Fruit fly (Drosophila melanogaster) Kc167 (cell line): ENCODE results near the gene ph-p.

Experiments
- Myc ChIP-seq: fragments of >200 bp; optimal IDR thresholded peaks from 2 replicates; lab custom pipeline; 2017; ENCODE audit warnings: missing external identifiers
- Sin3A ChIP-seq: fragments of >200 bp; optimal IDR thresholded peaks from 2 replicates; lab custom pipeline; 2018; ENCODE audit warnings: missing external identifiers
- h ChIP-seq: fragments of >200 bp; optimal IDR thresholded peaks from 3 replicates; lab custom pipeline; 2018; ENCODE audit warnings: missing external identifiers
- insv ChIP-seq: fragments of >200 bp; optimal IDR thresholded peaks from 3 replicates; lab custom pipeline; 2018; ENCODE audit warnings: missing external identifiers
- psq ChIP-seq: fragments of >200 bp; optimal IDR thresholded peaks from 2 replicates; lab custom pipeline; 2017; ENCODE audit warnings: missing external identifiers
- ttk ChIP-seq: sonication (Bioruptor generic); optimal IDR thresholded peaks from 2 replicates; lab custom pipeline; 2017; ENCODE audit warnings: missing external identifiers

DNA sequence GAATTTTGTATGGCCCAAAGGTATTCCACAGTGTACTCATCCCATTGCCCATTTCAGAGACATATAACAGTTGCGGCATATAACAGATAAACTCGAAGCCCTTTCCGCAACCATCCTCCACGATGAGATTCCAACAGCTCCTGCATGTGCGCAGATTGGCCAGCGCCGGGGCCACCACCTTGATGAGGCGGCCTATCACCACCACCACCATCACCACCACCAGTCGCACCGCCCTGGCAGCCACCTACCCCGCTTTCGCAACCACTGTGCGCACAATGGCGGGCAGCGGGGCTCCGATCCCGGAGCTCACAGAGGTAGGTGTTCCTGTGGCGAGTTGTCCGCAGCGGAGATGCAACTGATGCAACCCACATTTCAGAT, 4.8 kb upstream of the ph-p start:
- TF ChIP-seq ttk (lab: Kevin White, UChicago) (no peak), h (no peak), psq (lab: Kevin White, UChicago) (no peak), insv (no peak), Myc (lab: Kevin White, UChicago) (no peak), Sin3A (lab: Kevin White, UChicago) (no peak)
